Fruit fly (Drosophila melanogaster): ENCODE results near the gene CG5412.

Gene CG5412

DNA sequence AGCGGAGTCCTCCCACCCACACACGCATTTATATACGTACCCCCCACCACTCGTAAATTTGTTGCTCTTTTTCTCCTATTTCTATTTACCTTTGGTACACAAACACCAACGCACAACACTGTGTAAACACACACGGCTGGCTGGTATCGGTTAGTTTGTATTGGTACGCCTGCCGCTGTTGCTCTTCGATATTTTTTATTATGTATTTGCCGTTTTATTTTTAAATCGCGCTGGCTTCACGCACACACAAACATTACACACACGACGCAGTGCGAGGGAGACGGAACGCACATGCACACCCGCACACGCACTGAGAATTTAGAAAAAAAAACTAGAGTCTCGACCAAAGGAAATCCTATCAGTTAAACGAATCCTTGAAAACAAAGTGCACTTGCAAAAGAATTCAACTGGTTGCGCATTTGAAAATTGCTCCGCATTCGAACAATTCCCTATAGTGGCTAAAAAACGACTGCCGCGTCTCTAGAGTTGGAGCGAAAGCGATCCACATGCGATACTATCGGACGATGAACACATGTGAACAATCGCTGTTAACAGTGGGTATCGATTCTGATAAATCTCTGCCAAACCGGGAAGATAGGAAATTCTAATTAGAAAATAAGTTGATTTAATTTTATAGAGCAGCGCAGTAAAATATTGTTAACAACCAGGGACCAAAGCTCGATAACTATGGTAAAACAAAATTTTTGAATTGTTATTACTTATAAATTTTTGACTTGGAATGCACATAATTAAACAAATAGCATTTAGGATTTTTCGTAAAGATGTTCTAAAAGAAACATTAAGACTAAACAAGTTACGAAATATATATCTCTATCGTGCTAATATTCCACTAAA, 26.0 kb upstream of the CG5412 start (continued):
- TF ChIP-seq ac (GFP tag; optimal IDR thresholded peaks at IDR 0.05), result peak; percentile 92
- peak; percentile 90 for TF ChIP-seq CG2875 (GFP tag; optimal IDR thresholded peaks at IDR 0.05)
- TF ChIP-seq gro (GFP tag; optimal IDR thresholded peaks at IDR 0.05), result peak; percentile 68
- peak; percentile 3 for TF ChIP-seq CG10267 (tag; optimal IDR thresholded peaks at IDR 0.05)
- TF ChIP-seq z (GFP tag; IDR thresholded peaks at IDR 0.05), result no peak
- TF ChIP-seq lab (GFP tag; optimal IDR thresholded peaks at IDR 0.05), result peak; percentile 93

- TF ChIP-seq Fer1 (GFP tag; optimal IDR thresholded peaks at IDR 0.05) (peak; percentile 7), Vsx1 (GFP tag; optimal IDR thresholded peaks at IDR 0.05) (peak; percentile 38), corto (GFP tag; optimal IDR thresholded peaks at IDR 0.05) (no peak), oc (tag; optimal IDR thresholded peaks at IDR 0.05) (no peak), slbo (GFP tag; IDR thresholded peaks at IDR 0.05) (no peak), scrt (GFP tag; optimal IDR thresholded peaks at IDR 0.05) (peak; percentile 97), CG7745 (tag; optimal IDR thresholded peaks at IDR 0.05) (no peak), hth (optimal IDR thresholded peaks at IDR 0.05) (no peak), Atf-2 (GFP tag; optimal IDR thresholded peaks at IDR 0.05) (no peak), CG32767 (GFP tag; IDR thresholded peaks at IDR 0.05) (0 out of 2 replicates have a peak, but pooled peaks have one; percentile 42), CG7556 (GFP tag; optimal IDR thresholded peaks at IDR 0.05) (no peak), Meics (GFP tag; optimal IDR thresholded peaks at IDR 0.05) (no peak), Deaf1 (tag; optimal IDR thresholded peaks at IDR 0.05) (no peak), CG14667 (GFP tag; IDR thresholded peaks at IDR 0.05) (no peak), danr (GFP tag; IDR thresholded peaks at IDR 0.05) (no peak), seq (GFP tag; IDR thresholded peaks at IDR 0.05) (peak; percentile 40; the same call in 1 of the 2 replicates), CG3065 (GFP tag; optimal IDR thresholded peaks at IDR 0.05) (no peak), pb (GFP tag; optimal IDR thresholded peaks at IDR 0.05) (no peak), CG1603 (tag; optimal IDR thresholded peaks at IDR 0.05) (peak; percentile 14), pum (GFP tag; optimal IDR thresholded peaks at IDR 0.05) (no peak), zen (tag; optimal IDR thresholded peaks at IDR 0.05) (no peak), Dad (GFP tag; optimal IDR thresholded peaks at IDR 0.05) (no peak), CG4360 (GFP tag; IDR thresholded peaks at IDR 0.05) (no peak), CG5180 (GFP tag; optimal IDR thresholded peaks at IDR 0.05) (peak; percentile 22), Bgb (GFP tag; IDR thresholded peaks at IDR 0.05; ENCODE audit: partially characterized antibody) (peak; percentile 6; the same call in 1 of the 2 replicates), CG9727 (GFP tag; optimal IDR thresholded peaks at IDR 0.05) (no peak), Drgx (GFP tag; IDR thresholded peaks at IDR 0.05) (0 out of 2 replicates have a peak, but pooled peaks have one; percentile 7), btn (GFP tag; optimal IDR thresholded peaks at IDR 0.05) (no peak), schlank (tag; optimal IDR thresholded peaks at IDR 0.05) (no peak), dimm (GFP tag; IDR thresholded peaks at IDR 0.05) (no peak), Spps (tag; optimal IDR thresholded peaks at IDR 0.05) (no peak), CG34422 (GFP tag; IDR thresholded peaks at IDR 0.05) (peak; percentile 21; the same call in 1 of the 3 replicates), CG17612 (GFP tag; IDR thresholded peaks at IDR 0.05) (no peak), CG2678 (tag; optimal IDR thresholded peaks at IDR 0.05) (no peak), stwl (tag; optimal IDR thresholded peaks at IDR 0.05) (no peak), tgo (GFP tag; IDR thresholded peaks at IDR 0.05) (no peak), CG15479 (GFP tag; optimal IDR thresholded peaks at IDR 0.05) (peak; percentile 3), nau (GFP tag; optimal IDR thresholded peaks at IDR 0.05) (no peak), Trl (optimal IDR thresholded peaks at IDR 0.05) (no peak), Trl (GFP tag; optimal IDR thresholded peaks at IDR 0.05) (no peak), CG1024 (GFP tag; IDR thresholded peaks at IDR 0.05) (no peak)
These were observed 25.3 kb upstream of the CG5412 start for dm6 chr3R:20551487-20552079.

All from whole organism, embryonic.